Worm (Caenorhabditis elegans): ENCODE data around the gene F59B10.2.

Gene F59B10.2

DNA sequence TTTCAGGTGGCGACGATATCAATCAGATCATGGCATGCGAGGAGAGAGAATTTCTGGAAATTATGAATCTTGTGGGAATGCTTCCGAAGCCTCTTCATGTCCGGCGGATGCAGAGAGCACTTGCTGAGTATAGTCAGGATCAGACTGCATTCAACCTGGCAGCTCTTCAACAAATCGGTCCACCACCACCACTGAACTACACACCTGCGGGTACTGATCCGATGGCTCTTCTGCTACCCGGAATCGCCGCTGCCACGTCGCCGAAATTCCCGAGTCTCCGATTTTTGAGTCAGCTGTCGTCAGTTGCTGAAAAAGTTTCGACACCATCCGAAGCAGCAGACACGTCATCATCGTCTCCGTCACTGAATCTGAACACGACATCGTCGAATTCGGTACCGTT is 21.3 kb upstream of the F59B10.2 start:
- TF ChIP-seq elt-1 (tag; optimal IDR thresholded peaks at IDR 0.05; ENCODE audit: borderline replicate concordance, insufficient read depth) (no peak), tbx-8 (GFP tag; optimal IDR thresholded peaks at IDR 0.05) (no peak), mls-2 (tag; optimal IDR thresholded peaks at IDR 0.05) (no peak), nhr-12 (tag; optimal IDR thresholded peaks at IDR 0.05) (no peak), ztf-11 (tag; optimal IDR thresholded peaks at IDR 0.05) (no peak), unc-120 (tag; optimal IDR thresholded peaks at IDR 0.05; ENCODE audit: poor library complexity, severe bottlenecking) (no peak)

DNA sequence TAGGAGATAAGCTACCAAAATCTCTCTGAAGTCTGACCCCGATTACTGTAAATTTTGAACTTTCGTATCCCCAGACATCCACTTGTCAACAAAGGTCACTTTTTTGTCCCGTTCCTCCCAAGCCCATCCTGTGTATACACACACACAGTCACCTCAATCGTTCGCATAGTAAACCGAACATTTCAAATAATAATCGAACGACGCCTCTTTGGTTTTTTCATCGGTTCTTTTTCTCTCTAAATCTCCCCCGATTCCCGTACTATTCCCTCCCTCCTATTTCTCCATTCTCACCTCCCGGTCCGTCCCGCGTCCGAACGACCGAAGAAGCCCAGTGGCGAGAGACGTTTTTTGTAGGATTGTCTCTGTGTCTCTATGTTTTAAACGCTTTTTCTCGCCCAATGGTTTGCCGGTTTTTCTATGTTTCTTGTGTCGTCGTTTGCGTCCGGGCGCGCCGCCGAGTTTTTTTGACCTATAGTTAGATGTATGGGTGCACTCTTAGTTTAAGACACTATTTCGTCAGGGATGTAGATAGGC is 19.6 kb upstream of the F59B10.2 start:
- TF ChIP-seq nhr-2 (tag; optimal IDR thresholded peaks at IDR 0.05) (no peak), nhr-237 (tag; optimal IDR thresholded peaks at IDR 0.05) (no peak), lin-13 (tag; optimal IDR thresholded peaks at IDR 0.05) (no peak), unc-62 (GFP tag; optimal IDR thresholded peaks at IDR 0.05) (no peak), sem-2 (GFP tag; optimal IDR thresholded peaks at IDR 0.05) (no peak), lin-32 (GFP tag; optimal IDR thresholded peaks at IDR 0.05) (no peak), zip-8 (tag; optimal IDR thresholded peaks at IDR 0.05) (no peak), sptf-1 (tag; optimal IDR thresholded peaks at IDR 0.05) (no peak), blmp-1 (tag; optimal IDR thresholded peaks at IDR 0.05) (no peak), tbx-8 (GFP tag; optimal IDR thresholded peaks at IDR 0.05) (no peak), mab-5 (tag; optimal IDR thresholded peaks at IDR 0.05) (no peak), M03D4.4 (tag; optimal IDR thresholded peaks at IDR 0.05) (no peak), cnd-1 (tag; optimal IDR thresholded peaks at IDR 0.05) (no peak), nhr-28 (tag; optimal IDR thresholded peaks at IDR 0.05) (no peak), hlh-1 (tag; optimal IDR thresholded peaks at IDR 0.05) (no peak), nhr-76 (tag; optimal IDR thresholded peaks at IDR 0.05) (no peak)

DNA sequence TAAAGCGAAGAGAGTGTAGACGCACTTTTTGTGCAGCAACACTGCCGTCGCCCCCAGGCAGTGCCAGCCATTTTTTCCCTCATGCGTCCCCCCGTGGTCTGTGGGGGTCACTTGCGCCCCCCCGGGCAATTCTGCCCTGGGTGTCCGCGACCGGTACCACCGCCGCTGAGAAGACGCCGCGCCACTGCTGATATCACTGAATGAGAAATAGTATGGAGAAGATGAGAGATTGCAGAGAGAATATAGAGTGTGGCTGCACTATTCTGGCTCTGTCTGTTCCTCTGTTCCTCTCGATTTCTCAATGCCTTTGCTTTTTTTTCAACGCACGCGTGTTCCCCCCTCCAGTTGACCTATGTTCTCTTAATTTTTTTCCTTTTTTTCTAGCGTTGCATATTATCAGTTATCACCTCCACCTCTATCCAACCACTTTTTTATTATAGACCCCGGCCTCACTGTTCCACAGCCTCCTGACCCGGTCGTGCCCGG is 18.0 kb upstream of the F59B10.2 start, which contains the start of gene mab-10:
TSS of gene mab-10 (plus strand) at position 436 of the 486 bp plus-strand sequence.
- no peak for TF ChIP-seq ztf-11 (tag; optimal IDR thresholded peaks at IDR 0.05)
- TF ChIP-seq unc-62 (GFP tag; optimal IDR thresholded peaks at IDR 0.05) = no peak
- no peak for TF ChIP-seq ceh-43 (GFP tag; optimal IDR thresholded peaks at IDR 0.05)
- no peak for TF ChIP-seq nhr-2 (tag; optimal IDR thresholded peaks at IDR 0.05)
- TF ChIP-seq drap-1 (GFP tag; optimal IDR thresholded peaks at IDR 0.05) = no peak
- no peak for TF ChIP-seq lin-13 (tag; optimal IDR thresholded peaks at IDR 0.05)
- TF ChIP-seq ham-2 (GFP tag; optimal IDR thresholded peaks at IDR 0.05) = no peak
- no peak for TF ChIP-seq bed-3 (GFP tag; optimal IDR thresholded peaks at IDR 0.05)
- no peak for TF ChIP-seq hlh-1 (tag; optimal IDR thresholded peaks at IDR 0.05)
- TF ChIP-seq M03D4.4 (tag; optimal IDR thresholded peaks at IDR 0.05) = no peak

DNA sequence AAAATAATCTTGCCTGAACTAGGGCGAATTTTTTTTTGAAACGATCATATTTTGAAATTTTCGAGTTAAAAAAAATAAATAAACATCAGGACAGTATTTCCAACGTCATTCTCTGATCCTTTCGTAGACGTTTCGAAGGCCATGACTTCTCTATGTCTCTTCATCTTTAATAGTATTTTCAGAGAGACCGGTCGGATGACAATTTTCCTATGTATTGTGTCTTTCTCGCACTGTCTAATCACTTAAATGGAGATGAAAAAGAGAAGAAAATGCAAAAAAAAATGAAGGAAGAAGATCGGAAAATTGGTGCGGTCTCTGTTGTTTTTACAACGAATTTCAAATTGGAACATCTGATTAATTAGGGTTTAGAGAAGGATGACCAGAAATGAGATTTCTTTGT is 15.5 kb upstream of the F59B10.2 start:
- no peak for TF ChIP-seq lin-32 (GFP tag; optimal IDR thresholded peaks at IDR 0.05)
- TF ChIP-seq ces-1 (GFP tag; optimal IDR thresholded peaks at IDR 0.05) = no peak
- TF ChIP-seq snpc-4 (tag; optimal IDR thresholded peaks at IDR 0.05) = no peak
- no peak for TF ChIP-seq ceh-83 (GFP tag; optimal IDR thresholded peaks at IDR 0.05)
- no peak for TF ChIP-seq ceh-43 (GFP tag; optimal IDR thresholded peaks at IDR 0.05)
- TF ChIP-seq lin-13 (tag; optimal IDR thresholded peaks at IDR 0.05) = no peak
- TF ChIP-seq nhr-28 (tag; optimal IDR thresholded peaks at IDR 0.05) = no peak
- TF ChIP-seq M03D4.4 (tag; optimal IDR thresholded peaks at IDR 0.05) = no peak
- no peak for TF ChIP-seq lsy-2 (tag; optimal IDR thresholded peaks at IDR 0.05)
- no peak for TF ChIP-seq ham-2 (GFP tag; optimal IDR thresholded peaks at IDR 0.05)
- no peak for TF ChIP-seq mls-2 (tag; optimal IDR thresholded peaks at IDR 0.05)
- TF ChIP-seq ceh-39 (tag; optimal IDR thresholded peaks at IDR 0.05) = no peak
- TF ChIP-seq tbx-8 (GFP tag; optimal IDR thresholded peaks at IDR 0.05) = no peak

DNA sequence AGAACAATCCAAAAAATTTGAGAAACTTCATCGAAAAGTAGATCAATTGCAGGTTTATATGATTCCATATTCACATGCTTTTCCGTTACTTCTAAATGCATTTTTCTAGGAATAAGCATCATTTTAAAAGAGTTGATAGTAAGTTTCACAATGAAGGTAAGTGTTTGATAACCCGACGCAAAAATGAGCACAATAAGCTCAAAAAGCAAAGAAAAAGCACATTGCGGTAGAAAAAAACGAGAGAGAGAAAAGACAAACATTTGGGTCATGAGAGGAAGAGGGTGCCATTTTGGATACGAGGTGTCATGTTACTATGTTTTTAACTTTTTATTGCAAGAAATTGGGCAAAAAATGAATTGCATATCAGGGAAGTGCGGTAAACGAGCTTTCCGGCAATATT is 14.7 kb upstream of the F59B10.2 start, which contains the start of gene F59B10.6:
TSS of gene F59B10.6 (minus strand) at position 101 of the 400 bp plus-strand sequence.
- no peak for TF ChIP-seq hlh-1 (tag; optimal IDR thresholded peaks at IDR 0.05)
- no peak for TF ChIP-seq zip-8 (tag; optimal IDR thresholded peaks at IDR 0.05)
- TF ChIP-seq lsy-2 (tag; optimal IDR thresholded peaks at IDR 0.05) = no peak
- TF ChIP-seq drap-1 (GFP tag; optimal IDR thresholded peaks at IDR 0.05) = no peak
- TF ChIP-seq mep-1 (tag; optimal IDR thresholded peaks at IDR 0.05) = no peak
- no peak for TF ChIP-seq blmp-1 (tag; optimal IDR thresholded peaks at IDR 0.05)
- no peak for TF ChIP-seq ceh-83 (GFP tag; optimal IDR thresholded peaks at IDR 0.05)
- no peak for TF ChIP-seq nhr-237 (tag; optimal IDR thresholded peaks at IDR 0.05)
- TF ChIP-seq unc-62 (GFP tag; optimal IDR thresholded peaks at IDR 0.05) = no peak
- TF ChIP-seq ceh-39 (tag; optimal IDR thresholded peaks at IDR 0.05) = no peak
- TF ChIP-seq cnd-1 (tag; optimal IDR thresholded peaks at IDR 0.05) = no peak
- no peak for TF ChIP-seq tbx-8 (GFP tag; optimal IDR thresholded peaks at IDR 0.05)
- no peak for TF ChIP-seq mls-2 (tag; optimal IDR thresholded peaks at IDR 0.05)
- no peak for TF ChIP-seq lin-32 (GFP tag; optimal IDR thresholded peaks at IDR 0.05)

Data from whole organism, mixed stage, embryonic.